Worm (Caenorhabditis elegans): Measurements from ENCODE around the gene nspg-10.

ce11 chrIV:4579472-4579871 lies 26.1 kb upstream of the nspg-10 start:
- TF ChIP-seq ztf-23 (GFP tag; IDR thresholded peaks at IDR 0.05) (no peak), flt-1 (GFP tag; IDR thresholded peaks at IDR 0.05) (no peak), T22C8.4 (GFP tag; IDR thresholded peaks at IDR 0.05) (no peak), tab-1 (GFP tag; IDR thresholded peaks at IDR 0.05) (no peak), klf-2 (GFP tag; conservative IDR thresholded peaks at IDR 0.05) (no peak)

Data from whole organism, midembryonic.